Worm (Caenorhabditis elegans) whole organism, late embryonic: Measurements from ENCODE around the gene str-193.

Experiments used
- pros-1 ChIP-seq: fragments of 150-350 bp; optimal IDR thresholded peaks from 2 replicates; lab custom pipeline; 2014; ENCODE audit warnings: missing biosample characterization, missing genetic modification reagents, missing genetic modification characterization
- sdc-2 ChIP-seq: sonication (generic microtip); optimal IDR thresholded peaks from 2 replicates; lab custom pipeline; 2016; ENCODE audit warnings: missing genotype, missing genetic modification characterization, missing compliant biosample characterization

ce11 chrV:9798212-9798611 lies 23.4 kb downstream of the str-193 start:
- no peak for TF ChIP-seq sdc-2
- no peak for TF ChIP-seq pros-1 (tag; lab: Kevin White, UChicago)
